Worm (Caenorhabditis elegans): ENCODE data around the gene nipi-4.

nipi-4 gene

DNA sequence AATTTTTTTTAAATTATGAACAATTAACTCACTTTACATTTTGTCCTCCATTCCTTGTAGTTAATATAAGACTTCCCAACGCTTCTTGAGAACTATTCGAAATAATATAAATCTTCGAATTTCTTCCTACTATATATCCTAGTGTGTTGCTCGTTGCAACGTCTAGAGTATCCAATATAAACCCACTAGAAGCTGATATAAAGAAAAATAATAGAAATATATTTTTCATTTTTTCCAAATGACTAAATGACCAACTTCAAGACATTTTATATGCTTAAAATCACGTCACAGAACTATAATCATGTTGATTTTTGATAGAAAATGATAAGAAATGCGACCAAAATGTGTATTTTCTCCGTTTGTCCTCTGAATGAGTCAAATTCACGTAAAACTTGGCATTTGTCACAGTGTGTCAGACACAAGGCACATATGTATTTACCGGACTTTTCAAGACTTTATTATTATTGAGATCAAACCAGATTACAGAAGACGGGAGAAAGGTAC lies 7.5 kb downstream of the nipi-4 start, which contains the start of gene C37C3.10:
Gene C37C3.10 (minus strand): TSS at position 51 of the 504 bp plus-strand sequence.
- TF ChIP-seq elt-1 (tag; optimal IDR thresholded peaks at IDR 0.05; ENCODE audit: borderline replicate concordance, insufficient read depth), result no peak
- TF ChIP-seq ces-1 (GFP tag; optimal IDR thresholded peaks at IDR 0.05), result no peak
- TF ChIP-seq lin-32 (GFP tag; optimal IDR thresholded peaks at IDR 0.05), result no peak
- TF ChIP-seq flh-1 (GFP tag; optimal IDR thresholded peaks at IDR 0.05), result no peak
- TF ChIP-seq lsy-2 (tag; optimal IDR thresholded peaks at IDR 0.05), result no peak
- TF ChIP-seq hlh-1 (tag; optimal IDR thresholded peaks at IDR 0.05), result no peak

DNA sequence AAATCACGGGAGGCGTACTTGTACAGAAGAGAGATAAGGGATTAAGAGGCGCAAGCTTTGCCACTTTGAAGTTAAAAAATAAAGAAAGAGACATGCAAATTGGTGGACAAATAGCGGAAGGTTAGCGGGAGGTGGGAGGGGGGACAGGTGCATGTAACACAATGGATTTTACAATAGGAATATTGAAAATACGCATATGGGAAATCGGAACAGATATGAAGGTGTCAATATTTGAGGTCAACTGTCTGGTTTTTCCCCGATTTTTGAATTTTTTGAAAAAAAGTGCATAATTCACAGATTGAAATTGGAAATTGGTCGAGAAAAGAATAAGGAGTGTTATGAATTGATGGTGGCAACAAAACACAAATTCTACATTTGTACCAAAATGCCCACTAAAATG lies 8.8 kb downstream of the nipi-4 start, which contains the start of gene C37C3.17:
Gene C37C3.17 (minus strand): TSS at position 101 of the 400 bp plus-strand sequence.
- TF ChIP-seq nhr-237 (tag; optimal IDR thresholded peaks at IDR 0.05) (no peak), mep-1 (tag; optimal IDR thresholded peaks at IDR 0.05) (no peak), ces-1 (GFP tag; optimal IDR thresholded peaks at IDR 0.05) (no peak), bed-3 (GFP tag; optimal IDR thresholded peaks at IDR 0.05) (no peak), flh-1 (GFP tag; optimal IDR thresholded peaks at IDR 0.05) (no peak), mls-2 (tag; optimal IDR thresholded peaks at IDR 0.05) (no peak), unc-120 (tag; optimal IDR thresholded peaks at IDR 0.05; ENCODE audit: poor library complexity, severe bottlenecking) (no peak), nhr-12 (tag; optimal IDR thresholded peaks at IDR 0.05) (no peak), drap-1 (GFP tag; optimal IDR thresholded peaks at IDR 0.05) (no peak), hlh-1 (tag; optimal IDR thresholded peaks at IDR 0.05) (no peak), unc-62 (GFP tag; optimal IDR thresholded peaks at IDR 0.05) (no peak), ztf-11 (tag; optimal IDR thresholded peaks at IDR 0.05) (no peak), nhr-76 (tag; optimal IDR thresholded peaks at IDR 0.05) (no peak), ceh-39 (tag; optimal IDR thresholded peaks at IDR 0.05) (no peak), mab-5 (tag; optimal IDR thresholded peaks at IDR 0.05) (no peak), pha-4 (tag; optimal IDR thresholded peaks at IDR 0.05) (no peak), zip-8 (tag; optimal IDR thresholded peaks at IDR 0.05) (no peak)

DNA sequence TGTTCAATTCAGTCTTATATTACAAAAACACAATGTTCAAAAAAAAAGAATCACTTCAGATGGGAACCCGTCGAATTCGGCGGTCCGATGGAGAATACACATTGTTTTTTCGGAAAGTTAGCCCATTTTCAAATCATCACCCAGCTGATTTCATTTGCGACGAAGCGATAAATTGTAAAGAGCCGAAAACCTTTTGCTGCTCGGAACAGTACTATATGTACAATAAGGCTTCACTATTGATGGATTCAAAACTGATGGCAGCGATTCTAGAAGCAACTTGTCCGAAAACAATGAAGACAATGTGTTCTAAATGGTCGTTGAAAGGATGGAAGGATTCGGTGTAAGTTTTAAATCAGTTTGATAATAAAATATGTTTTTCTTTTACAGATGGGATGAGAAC lies 12.7 kb downstream of the nipi-4 start, which contains the start of gene C37C3.1:
Gene C37C3.1 (plus strand): TSS at position 33 of the 400 bp plus-strand sequence.
- TF ChIP-seq flh-1 (GFP tag; optimal IDR thresholded peaks at IDR 0.05) (no peak), bed-3 (GFP tag; optimal IDR thresholded peaks at IDR 0.05) (no peak), pha-4 (tag; optimal IDR thresholded peaks at IDR 0.05) (no peak), unc-62 (GFP tag; optimal IDR thresholded peaks at IDR 0.05) (no peak), zip-8 (tag; optimal IDR thresholded peaks at IDR 0.05) (no peak), mls-2 (tag; optimal IDR thresholded peaks at IDR 0.05) (no peak)

DNA sequence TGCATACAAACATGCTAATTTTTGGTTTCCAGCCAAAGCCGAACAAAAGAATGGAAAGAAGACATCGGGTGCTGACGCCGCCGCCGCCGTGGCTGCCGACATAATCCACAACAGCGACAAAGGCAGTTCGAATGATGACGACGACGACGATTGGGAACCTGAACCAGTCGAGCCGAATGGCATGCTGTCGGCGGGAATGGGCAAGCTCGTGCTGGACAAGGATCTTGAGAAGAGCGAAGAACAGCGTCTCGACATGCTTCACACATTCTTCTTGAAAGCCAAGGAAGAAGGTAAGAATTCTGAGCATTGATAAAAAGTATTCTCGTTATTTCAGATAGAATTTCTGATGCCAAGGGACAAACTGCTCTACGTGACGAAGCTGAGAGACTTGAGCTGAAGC lies 14.0 kb downstream of the nipi-4 start:
- TF ChIP-seq lsy-2 (tag; optimal IDR thresholded peaks at IDR 0.05), result no peak
- no peak for TF ChIP-seq bed-3 (GFP tag; optimal IDR thresholded peaks at IDR 0.05)
- no peak for TF ChIP-seq M03D4.4 (tag; optimal IDR thresholded peaks at IDR 0.05)
- TF ChIP-seq mep-1 (tag; optimal IDR thresholded peaks at IDR 0.05), result no peak
- TF ChIP-seq ceh-43 (GFP tag; optimal IDR thresholded peaks at IDR 0.05), result no peak
- TF ChIP-seq nhr-237 (tag; optimal IDR thresholded peaks at IDR 0.05), result no peak
- TF ChIP-seq drap-1 (GFP tag; optimal IDR thresholded peaks at IDR 0.05), result no peak
- no peak for TF ChIP-seq blmp-1 (tag; optimal IDR thresholded peaks at IDR 0.05)
- no peak for TF ChIP-seq elt-1 (tag; optimal IDR thresholded peaks at IDR 0.05; ENCODE audit: borderline replicate concordance, insufficient read depth)
- TF ChIP-seq mls-2 (tag; optimal IDR thresholded peaks at IDR 0.05), result no peak
- no peak for TF ChIP-seq nhr-28 (tag; optimal IDR thresholded peaks at IDR 0.05)
- no peak for TF ChIP-seq ceh-39 (tag; optimal IDR thresholded peaks at IDR 0.05)

- TF ChIP-seq tbx-8 (GFP tag; optimal IDR thresholded peaks at IDR 0.05) (no peak), cnd-1 (tag; optimal IDR thresholded peaks at IDR 0.05) (no peak), elt-3 (tag; optimal IDR thresholded peaks at IDR 0.05) (no peak), unc-39 (tag; optimal IDR thresholded peaks at IDR 0.05) (no peak), nhr-76 (tag; optimal IDR thresholded peaks at IDR 0.05) (no peak)
Observed at ce11 chrV:7855382-7855994, 15.1 kb downstream of the nipi-4 start, which contains the start of gene C37C3.2. Gene C37C3.2, plus strand, starts transcription at chrV:7855944.

- no peak for TF ChIP-seq zip-8 (tag; optimal IDR thresholded peaks at IDR 0.05)
- peak; percentile 47 for TF ChIP-seq unc-120 (tag; optimal IDR thresholded peaks at IDR 0.05; ENCODE audit: poor library complexity, severe bottlenecking)
- peak; percentile 51 for TF ChIP-seq lsy-2 (tag; optimal IDR thresholded peaks at IDR 0.05)
- TF ChIP-seq blmp-1 (tag; optimal IDR thresholded peaks at IDR 0.05), result peak; percentile 2
- TF ChIP-seq ces-1 (GFP tag; optimal IDR thresholded peaks at IDR 0.05), result peak; percentile 49
- no peak for TF ChIP-seq ceh-43 (GFP tag; optimal IDR thresholded peaks at IDR 0.05)
- no peak for TF ChIP-seq drap-1 (GFP tag; optimal IDR thresholded peaks at IDR 0.05)
- TF ChIP-seq nhr-76 (tag; optimal IDR thresholded peaks at IDR 0.05), result no peak
- TF ChIP-seq pha-4 (tag; optimal IDR thresholded peaks at IDR 0.05), result peak; percentile 75
- TF ChIP-seq unc-39 (tag; optimal IDR thresholded peaks at IDR 0.05), result no peak
- no peak for TF ChIP-seq lin-13 (tag; optimal IDR thresholded peaks at IDR 0.05)
- no peak for TF ChIP-seq elt-1 (tag; optimal IDR thresholded peaks at IDR 0.05; ENCODE audit: borderline replicate concordance, insufficient read depth)
- peak; percentile 58 for TF ChIP-seq mep-1 (tag; optimal IDR thresholded peaks at IDR 0.05)
- peak; percentile 66 for TF ChIP-seq ham-2 (GFP tag; optimal IDR thresholded peaks at IDR 0.05)
- TF ChIP-seq bed-3 (GFP tag; optimal IDR thresholded peaks at IDR 0.05), result no peak
- TF ChIP-seq nhr-237 (tag; optimal IDR thresholded peaks at IDR 0.05), result peak; percentile 49
- TF ChIP-seq unc-62 (GFP tag; optimal IDR thresholded peaks at IDR 0.05), result peak; percentile 46
Observed at ce11 chrV:7854603-7855002, 16.0 kb downstream of the nipi-4 start, which contains the start of the genes C37C3.9 and C37C3.18. Gene C37C3.9, minus strand, starts transcription at chrV:7854700. Gene C37C3.18, plus strand, starts transcription at chrV:7854993.

Measured in whole organism, mixed stage, embryonic.